Fruit fly (Drosophila melanogaster): ENCODE data around the gene CG15564.
A peak's percentile ranks its signal among the peaks of the same experiment; 100 is the strongest.

CG15564 gene

dm6 chr3R:31222125-31222889, 12.9 kb downstream of the CG15564 start (continued):
- TF ChIP-seq unc-4 (GFP tag; IDR thresholded peaks at IDR 0.05; ENCODE audit: partially characterized antibody) (no peak), Six4 (GFP tag; optimal IDR thresholded peaks at IDR 0.05) (peak; percentile 71), tio (GFP tag; optimal IDR thresholded peaks at IDR 0.05) (no peak), CG17568 (GFP tag; optimal IDR thresholded peaks at IDR 0.05) (peak; percentile 79), trem (tag; optimal IDR thresholded peaks at IDR 0.05) (peak; percentile 67), CG9876 (GFP tag; optimal IDR thresholded peaks at IDR 0.05) (peak; percentile 63), MESR4 (GFP tag; optimal IDR thresholded peaks at IDR 0.05) (no peak), CG8388 (GFP tag; optimal IDR thresholded peaks at IDR 0.05) (peak; percentile 82), onecut (GFP tag; IDR thresholded peaks at IDR 0.05) (peak; percentile 97), Antp (GFP tag; optimal IDR thresholded peaks at IDR 0.05) (peak; percentile 89), Atf-2 (GFP tag; optimal IDR thresholded peaks at IDR 0.05) (peak; percentile 83), Bteb2 (GFP tag; optimal IDR thresholded peaks at IDR 0.05) (peak; percentile 74), CG8290 (GFP tag; optimal IDR thresholded peaks at IDR 0.05) (peak; percentile 57), CG8290 (tag; optimal IDR thresholded peaks at IDR 0.05) (peak in 1 of 2 experiments; percentile 81), aop (GFP tag; IDR thresholded peaks at IDR 0.05) (no peak), bsh (GFP tag; optimal IDR thresholded peaks at IDR 0.05) (peak; percentile 32 to 81), Bdp1 (GFP tag; optimal IDR thresholded peaks at IDR 0.05) (peak; percentile 69), ttk (GFP tag; IDR thresholded peaks at IDR 0.05) (no peak), CG1529 (GFP tag; optimal IDR thresholded peaks at IDR 0.05) (peak; percentile 68), Doc2 (GFP tag; IDR thresholded peaks at IDR 0.05) (no peak), tap (tag; optimal IDR thresholded peaks at IDR 0.05) (peak; percentile 76), tll (GFP tag; optimal IDR thresholded peaks at IDR 0.05) (peak in 1 of 2 experiments; percentile 20), kay (GFP tag; optimal IDR thresholded peaks at IDR 0.05) (peak; percentile 64), CG33213 (GFP tag; optimal IDR thresholded peaks at IDR 0.05) (peak; percentile 77), CG12236 (GFP tag; optimal IDR thresholded peaks at IDR 0.05) (peak; percentile 55), row (GFP tag; IDR thresholded peaks at IDR 0.05) (no peak), sens (GFP tag) (peak; percentile 97), ftz-f1 (GFP tag; optimal IDR thresholded peaks at IDR 0.05) (no peak), CG1024 (GFP tag; IDR thresholded peaks at IDR 0.05) (no peak), Scr (GFP tag; IDR thresholded peaks at IDR 0.05; ENCODE audit: partially characterized antibody) (no peak), ato (GFP tag; IDR thresholded peaks at IDR 0.05; ENCODE audit: partially characterized antibody) (no peak), zen (tag; optimal IDR thresholded peaks at IDR 0.05) (peak; percentile 71), cwo (GFP tag; optimal IDR thresholded peaks at IDR 0.05) (peak; percentile 82), CG15696 (tag; optimal IDR thresholded peaks at IDR 0.05) (peak; percentile 81), lov (optimal IDR thresholded peaks at IDR 0.05) (no peak), lov (GFP tag; IDR thresholded peaks at IDR 0.05) (no peak), CG5245 (GFP tag; optimal IDR thresholded peaks at IDR 0.05) (peak; percentile 55), CG4707 (GFP tag; optimal IDR thresholded peaks at IDR 0.05) (peak; percentile 58), org-1 (GFP tag; optimal IDR thresholded peaks at IDR 0.05) (peak; percentile 90), Mad (GFP tag; optimal IDR thresholded peaks at IDR 0.05) (peak; percentile 65), lola (GFP tag; optimal IDR thresholded peaks at IDR 0.05) (peak in 1 of 3 experiments; percentile 85), stwl (tag; optimal IDR thresholded peaks at IDR 0.05) (no peak), H2.0 (GFP tag; IDR thresholded peaks at IDR 0.05) (no peak), CG2712 (tag; optimal IDR thresholded peaks at IDR 0.05) (peak; percentile 89), CG14667 (GFP tag; IDR thresholded peaks at IDR 0.05) (no peak), disco-r (GFP tag; optimal IDR thresholded peaks at IDR 0.05) (peak; percentile 73), CrebB (tag; optimal IDR thresholded peaks at IDR 0.05) (peak; percentile 76), CG2875 (GFP tag; optimal IDR thresholded peaks at IDR 0.05) (peak; percentile 73), Dek (tag; optimal IDR thresholded peaks at IDR 0.05) (peak; percentile 85), HLH3B (GFP tag; IDR thresholded peaks at IDR 0.05) (no peak)

Measured in whole organism, embryonic.